Fruit fly (Drosophila melanogaster) whole organism, embryonic: ENCODE data around the gene Gs1l.

Source experiments
- B-H2 ChIP-seq: fragments of 200-800 bp; sonication (Bioruptor generic); optimal IDR thresholded peaks from 2 replicates; lab custom pipeline; 2018; ENCODE audit warnings: missing biosample characterization, mild to moderate bottlenecking, missing genetic modification characterization
- C15 ChIP-seq: fragments of 200-800 bp; sonication (Bioruptor generic); IDR thresholded peaks from 3 replicates; pipeline ENCODE4 v1.3.6; 2022; ENCODE audit warnings: missing biosample characterization, missing genetic modification characterization
- CG11560 ChIP-seq: fragments of 200-800 bp; sonication (Bioruptor generic); IDR thresholded peaks from 3 replicates; pipeline ENCODE4 v1.3.6; 2022; ENCODE audit warnings: missing biosample characterization, missing genetic modification characterization
- CG11723 ChIP-seq: fragments of 200-800 bp; sonication (Bioruptor generic); optimal IDR thresholded peaks from 2 replicates; lab custom pipeline; 2017; ENCODE audit warnings: missing biosample characterization, mild to moderate bottlenecking, missing genetic modification characterization
- CG12769 ChIP-seq: fragments of 200-800 bp; sonication (Bioruptor generic); optimal IDR thresholded peaks from 2 replicates; lab custom pipeline; 2019; ENCODE audit warnings: missing biosample characterization, mild to moderate bottlenecking, missing genetic modification characterization, moderate library complexity
- CG13624 ChIP-seq: fragments of 200-800 bp; sonication (Bioruptor generic); optimal IDR thresholded peaks from 2 replicates; lab custom pipeline; 2016; ENCODE audit warnings: missing biosample characterization, missing genetic modification characterization
- CG13894 ChIP-seq: fragments of 200-800 bp; sonication (Bioruptor generic); optimal IDR thresholded peaks from 3 replicates; lab custom pipeline; 2018; ENCODE audit warnings: missing biosample characterization, mild to moderate bottlenecking, missing genetic modification characterization, moderate library complexity
- CG14014 ChIP-seq: fragments of 200-800 bp; sonication (Bioruptor generic); IDR thresholded peaks from 2 replicates; pipeline ENCODE4 v1.3.6; 2022; ENCODE audit warnings: missing biosample characterization, missing genetic modification characterization
- CG14441 ChIP-seq: fragments of 200-800 bp; sonication (Bioruptor generic); IDR thresholded peaks from 2 replicates; pipeline ENCODE4 v1.3.6; 2022; ENCODE audit warnings: missing biosample characterization, missing genetic modification characterization
- CG14667 ChIP-seq: fragments of 200-800 bp; sonication (Bioruptor generic); IDR thresholded peaks from 2 replicates; pipeline ENCODE4 v1.3.6; 2022; ENCODE audit warnings: missing biosample characterization, missing genetic modification characterization
- CG15479 ChIP-seq: fragments of 200-800 bp; sonication (Bioruptor generic); optimal IDR thresholded peaks from 3 replicates; lab custom pipeline; 2019; ENCODE audit warnings: missing biosample characterization, mild to moderate bottlenecking, missing genetic modification characterization, moderate library complexity
- CG17186 ChIP-seq: fragments of 200-800 bp; sonication (Bioruptor generic); optimal IDR thresholded peaks from 3 replicates; lab custom pipeline; 2017; ENCODE audit warnings: missing biosample characterization, missing genetic modification reagents, missing genetic modification characterization
- CG17328 ChIP-seq: fragments of 200-800 bp; sonication (Bioruptor generic); IDR thresholded peaks from 2 replicates; pipeline ENCODE4 v1.3.6; 2022; ENCODE audit warnings: missing biosample characterization, missing genetic modification characterization
- CG2712 ChIP-seq: fragments of 200-800 bp; optimal IDR thresholded peaks from 3 replicates; lab custom pipeline; 2019; ENCODE audit warnings: missing biosample characterization, mild to moderate bottlenecking, missing genetic modification characterization, moderate library complexity
- CG31441 ChIP-seq: fragments of 200-800 bp; sonication (Bioruptor generic); IDR thresholded peaks from 2 replicates; pipeline ENCODE4 v1.3.6; 2022; ENCODE audit warnings: missing biosample characterization, missing genetic modification characterization
- CG32532 ChIP-seq: fragments of 200-800 bp; sonication (Bioruptor generic); IDR thresholded peaks from 2 replicates; pipeline ENCODE4 v1.3.6; 2022; ENCODE audit warnings: missing biosample characterization, missing genetic modification characterization
- CG32767 ChIP-seq: fragments of 200-800 bp; sonication (Bioruptor generic); IDR thresholded peaks from 2 replicates; pipeline ENCODE4 v1.3.6; 2022; ENCODE audit warnings: missing biosample characterization, missing genetic modification characterization
- CG32772 ChIP-seq: fragments of 200-800 bp; sonication (Bioruptor generic); IDR thresholded peaks from 2 replicates; pipeline ENCODE4 v1.3.6; 2022; ENCODE audit warnings: missing biosample characterization, missing genetic modification characterization
- CG3726 ChIP-seq: fragments of 200-800 bp; sonication (Bioruptor generic); IDR thresholded peaks from 3 replicates; pipeline ENCODE4, ENCODE4 v1.3.6; 2022; ENCODE audit warnings: missing biosample characterization, missing genetic modification characterization
- CG7372 ChIP-seq: fragments of 200-800 bp; sonication (Bioruptor generic); IDR thresholded peaks from 2 replicates; pipeline ENCODE4 v1.3.6; 2022; ENCODE audit warnings: missing biosample characterization, missing genetic modification characterization
- CG9727 ChIP-seq: fragments of 200-800 bp; sonication (Bioruptor generic); optimal IDR thresholded peaks from 3 replicates; lab custom pipeline; 2017; ENCODE audit warnings: missing biosample characterization, mild to moderate bottlenecking, missing genetic modification characterization
- CTCF ChIP-seq: fragments of 200-800 bp; sonication (Bioruptor generic); optimal IDR thresholded peaks from 2 replicates; lab custom pipeline; 2017; ENCODE audit warnings: missing biosample characterization, mild to moderate bottlenecking, missing genetic modification characterization, moderate library complexity
- Dref ChIP-seq: fragments of 200-800 bp; sonication (Bioruptor generic); IDR thresholded peaks from 2 replicates; pipeline ENCODE4 v1.3.6; 2022; ENCODE audit warnings: missing biosample characterization, missing genetic modification characterization
- Fer1 ChIP-seq: fragments of 200-800 bp; sonication (Bioruptor generic); optimal IDR thresholded peaks from 2 replicates; lab custom pipeline; 2017; ENCODE audit warnings: missing biosample characterization, mild to moderate bottlenecking, missing genetic modification characterization
- HHEX ChIP-seq: fragments of 200-800 bp; sonication (Bioruptor generic); optimal IDR thresholded peaks from 3 replicates; lab custom pipeline; 2017; ENCODE audit warnings: missing biosample characterization, mild to moderate bottlenecking, missing genetic modification characterization, missing genetic modification reagents
- HmgZ ChIP-seq: fragments of 200-800 bp; sonication (Bioruptor generic); optimal IDR thresholded peaks from 2 replicates; lab custom pipeline; 2018; ENCODE audit warnings: missing biosample characterization, mild to moderate bottlenecking, missing genetic modification characterization
- Jarid2 ChIP-seq: fragments of 200-800 bp; sonication (Bioruptor generic); optimal IDR thresholded peaks from 3 replicates; lab custom pipeline; 2017; ENCODE audit warnings: mild to moderate bottlenecking, missing biosample characterization, missing genetic modification reagents, missing genetic modification characterization
- MESR4 ChIP-seq: fragments of 200-800 bp; sonication (Bioruptor generic); optimal IDR thresholded peaks from 2 replicates; lab custom pipeline; 2018; ENCODE audit warnings: missing biosample characterization, mild to moderate bottlenecking, missing genetic modification characterization, moderate library complexity
- NfI ChIP-seq: fragments of 200-800 bp; sonication (Bioruptor generic); optimal IDR thresholded peaks from 3 replicates; lab custom pipeline; 2018; ENCODE audit warnings: missing biosample characterization, mild to moderate bottlenecking, missing genetic modification characterization, moderate library complexity
- Oaz ChIP-seq: fragments of 200-800 bp; sonication (Bioruptor generic); IDR thresholded peaks from 2 replicates; pipeline ENCODE4 v1.3.6; 2022; ENCODE audit warnings: missing biosample characterization, missing genetic modification characterization
- Oli ChIP-seq: fragments of 200-800 bp; sonication (Bioruptor generic); optimal IDR thresholded peaks from 2 replicates; lab custom pipeline; 2018; ENCODE audit warnings: missing biosample characterization, mild to moderate bottlenecking, missing genetic modification characterization, moderate library complexity
- Xbp1 ChIP-seq: fragments of 200-800 bp; sonication (Bioruptor generic); optimal IDR thresholded peaks from 3 replicates; lab custom pipeline; 2016; ENCODE audit warnings: missing biosample characterization, mild to moderate bottlenecking, missing genetic modification characterization
- Xrp1 ChIP-seq: fragments of 200-800 bp; sonication (Bioruptor generic); IDR thresholded peaks from 2 replicates; pipeline ENCODE4 v1.3.6; 2022; ENCODE audit warnings: missing biosample characterization, missing genetic modification characterization
- dysf ChIP-seq: fragments of 200-800 bp; sonication (Bioruptor generic); IDR thresholded peaks from 3 replicates; pipeline ENCODE4 v1.3.6; 2022; ENCODE audit warnings: missing biosample characterization, missing genetic modification characterization
- ems ChIP-seq: fragments of 200-800 bp; sonication (Bioruptor generic); optimal IDR thresholded peaks from 3 replicates; lab custom pipeline; 2016; ENCODE audit warnings: missing biosample characterization, missing genetic modification characterization
- gsb ChIP-seq: fragments of 200-800 bp; sonication (Bioruptor generic); IDR thresholded peaks from 2 replicates; pipeline ENCODE4 v1.3.6; 2022; ENCODE audit warnings: missing biosample characterization, missing genetic modification characterization
- klu ChIP-seq: fragments of 200-800 bp; sonication (Bioruptor generic); IDR thresholded peaks from 2 replicates; pipeline ENCODE4 v1.3.6; 2022; ENCODE audit warnings: missing biosample characterization, missing genetic modification characterization
- lmd ChIP-seq: fragments of 200-800 bp; sonication (Bioruptor generic); IDR thresholded peaks from 2 replicates; pipeline ENCODE4 v1.3.6; 2022; ENCODE audit warnings: missing biosample characterization, missing genetic modification characterization
- mam ChIP-seq: fragments of 200-800 bp; sonication (Bioruptor generic); optimal IDR thresholded peaks from 3 replicates; lab custom pipeline; 2016; ENCODE audit warnings: missing biosample characterization, missing genetic modification characterization
- pan ChIP-seq, 4 experiments: fragments of >200 bp in 3 of 4; fragments of 200-800 bp in 1 of 4; sonication (Bioruptor generic) in 1 of 4; optimal IDR thresholded peaks in 3 of 4; IDR thresholded peaks in 1 of 4; 2 replicates each; pipeline versions ENCODE4 v1.3.6 to Lab custom; 2017 to 2022; ENCODE audit warnings: missing biosample characterization in 2 of 4, missing genetic modification characterization in 2 of 4, mixed read lengths in 1 of 4
- pho ChIP-seq: fragments of 200-800 bp; sonication (Bioruptor generic); optimal IDR thresholded peaks from 2 replicates; lab custom pipeline; 2016; ENCODE audit warnings: missing biosample characterization, missing genetic modification characterization
- phol ChIP-seq: fragments of 200-800 bp; sonication (Bioruptor generic); optimal IDR thresholded peaks from 3 replicates; lab custom pipeline; 2018; ENCODE audit warnings: missing biosample characterization, mild to moderate bottlenecking, missing genetic modification characterization, moderate library complexity
- rib ChIP-seq: fragments of 200-800 bp; sonication (Bioruptor generic); IDR thresholded peaks from 2 replicates; pipeline ENCODE4 v1.3.6; 2022; ENCODE audit warnings: missing biosample characterization, missing genetic modification characterization
- sens ChIP-seq: fragments of 200-800 bp; sonication (Bioruptor generic); peaks from one replicate; lab custom pipeline; 2016; ENCODE audit warnings: missing biosample characterization, missing genetic modification characterization
- seq ChIP-seq: fragments of 200-800 bp; sonication (Bioruptor generic); IDR thresholded peaks from 2 replicates; pipeline ENCODE4 v1.3.6; 2022; ENCODE audit warnings: missing biosample characterization, missing genetic modification characterization
- shn ChIP-seq: fragments of 200-800 bp; sonication (Bioruptor generic); optimal IDR thresholded peaks from 3 replicates; lab custom pipeline; 2016; ENCODE audit warnings: missing biosample characterization, missing genetic modification characterization
- slp2 ChIP-seq: fragments of 200-800 bp; sonication (Bioruptor generic); optimal IDR thresholded peaks from 2 replicates; lab custom pipeline; 2016; ENCODE audit warnings: missing biosample characterization, missing genetic modification characterization
- sr ChIP-seq: fragments of 200-800 bp; sonication (Bioruptor generic); IDR thresholded peaks from 3 replicates; pipeline ENCODE4 v1.3.6; 2022; ENCODE audit warnings: missing biosample characterization, missing genetic modification characterization
- vfl ChIP-seq: fragments of 200-800 bp; sonication (Bioruptor generic); optimal IDR thresholded peaks from 2 replicates; lab custom pipeline; 2016; ENCODE audit warnings: missing biosample characterization, missing genetic modification characterization

Gene Gs1l

dm6 chr2L:4440881-4441737 is 15.5 kb downstream of the Gs1l start, which contains the start of gene CG15431 (continued):
- peak; percentile 56; the same call in 1 of the 2 replicates for TF ChIP-seq lmd
- peak; percentile 53; the same call in 1 of the 2 replicates for TF ChIP-seq seq
- 0 out of 3 replicates have a peak, but pooled peaks have one; percentile 51 for TF ChIP-seq CG11560 (tag; lab: Robert Waterston, UW)
- no peak for TF ChIP-seq pan (optimal IDR thresholded peaks at IDR 0.05; lab: Kevin White, UChicago)
- peak in 1 of 2 experiments; percentile 78 for TF ChIP-seq pan (GFP tag; optimal IDR thresholded peaks at IDR 0.05 in 1 of 2, IDR thresholded peaks at IDR 0.05 in 1 of 2)
- peak; percentile 67 for TF ChIP-seq NfI (GFP tag; lab: Kevin White, UChicago)
- peak; percentile 40 for TF ChIP-seq CG2712
- TF ChIP-seq Dref (GFP tag; lab: Robert Waterston, UW): no peak
- peak; percentile 35; the same call in 1 of the 2 replicates for TF ChIP-seq Oaz
- peak; percentile 25 for TF ChIP-seq CG13624 (GFP tag; lab: Kevin White, UChicago)
- TF ChIP-seq CG32767: peak; percentile 58
- TF ChIP-seq Xbp1 (GFP tag; lab: Kevin White, UChicago): peak; percentile 65
- peak; percentile 3 for TF ChIP-seq pho (GFP tag; lab: Kevin White, UChicago)
- peak; percentile 57 for TF ChIP-seq Xrp1 (GFP tag; lab: Robert Waterston, UW)
- peak; percentile 59; the same call in 1 of the 3 replicates for TF ChIP-seq CG3726 (GFP tag; lab: Robert Waterston, UW)
- TF ChIP-seq Fer1 (GFP tag; lab: Kevin White, UChicago): peak; percentile 67
- TF ChIP-seq vfl (GFP tag; lab: Kevin White, UChicago): peak; percentile 21
- TF ChIP-seq CG11723 (GFP tag; lab: Kevin White, UChicago): peak; percentile 53
- TF ChIP-seq CG14441 (GFP tag; lab: Robert Waterston, UW): peak; percentile 60
- peak; percentile 36; the same call in 1 of the 2 replicates for TF ChIP-seq CG32772 (GFP tag; lab: Robert Waterston, UW)
- no peak for TF ChIP-seq CG12769
- TF ChIP-seq ems (GFP tag; lab: Kevin White, UChicago): peak; percentile 20
- TF ChIP-seq CG17328 (GFP tag; lab: Robert Waterston, UW): 0 out of 2 replicates have a peak, but pooled peaks have one; percentile 36
- TF ChIP-seq phol: no peak
- TF ChIP-seq MESR4 (GFP tag; lab: Kevin White, UChicago): no peak
- TF ChIP-seq klu (GFP tag; lab: Robert Waterston, UW): peak; percentile 57
- TF ChIP-seq CG14667 (GFP tag; lab: Robert Waterston, UW): 0 out of 2 replicates have a peak, but pooled peaks have one; percentile 8
- TF ChIP-seq Jarid2: peak; percentile 82
- TF ChIP-seq mam (GFP tag; lab: Kevin White, UChicago): peak; percentile 44
- TF ChIP-seq sr: peak; percentile 94
- peak; percentile 24 for TF ChIP-seq HmgZ (tag; lab: Kevin White, UChicago)
- peak; percentile 15 for TF ChIP-seq B-H2 (GFP tag; lab: Kevin White, UChicago)
- TF ChIP-seq CG13894 (tag; lab: Kevin White, UChicago): peak; percentile 15
- TF ChIP-seq CG31441 (GFP tag; lab: Robert Waterston, UW): peak; percentile 46; the same call in 1 of the 2 replicates
- TF ChIP-seq CG17186 (GFP tag; lab: Kevin White, UChicago): no peak
- TF ChIP-seq slp2 (GFP tag; lab: Kevin White, UChicago): peak; percentile 13
- peak; percentile 65 for TF ChIP-seq rib
- TF ChIP-seq CG7372 (GFP tag; lab: Robert Waterston, UW): peak; percentile 51
- TF ChIP-seq sens (GFP tag; lab: Kevin White, UChicago): peak; percentile 82
- no peak for TF ChIP-seq CG15479 (GFP tag; lab: Kevin White, UChicago)
- TF ChIP-seq HHEX (GFP tag; lab: Kevin White, UChicago): peak; percentile 66
- TF ChIP-seq Oli (tag; lab: Kevin White, UChicago): peak; percentile 53
- peak; percentile 76 for TF ChIP-seq CG32532 (GFP tag; lab: Robert Waterston, UW)
- TF ChIP-seq C15 (GFP tag; lab: Robert Waterston, UW): peak; percentile 46; the same call in 1 of the 3 replicates
- peak; percentile 70 for TF ChIP-seq dysf (GFP tag; lab: Robert Waterston, UW)
- peak; percentile 44 for TF ChIP-seq CG9727 (GFP tag; lab: Kevin White, UChicago)
- TF ChIP-seq CTCF (GFP tag; lab: Kevin White, UChicago): no peak
- TF ChIP-seq CG14014 (GFP tag; lab: Robert Waterston, UW): peak; percentile 64; the same call in 1 of the 2 replicates
- TF ChIP-seq gsb (GFP tag; lab: Robert Waterston, UW): peak; percentile 29; the same call in 1 of the 2 replicates
- no peak for TF ChIP-seq shn
